Worm (Caenorhabditis elegans) whole organism, L1 larva: ENCODE data around the gene W04G3.13.

ENCODE experiments used
- C16A3.4 ChIP-seq: fragments of 150-350 bp; optimal IDR thresholded peaks from 2 replicates; lab custom pipeline; 2014; ENCODE audit warnings: missing biosample characterization, missing genetic modification characterization
- F16B12.6 ChIP-seq: fragments of 150-350 bp; optimal IDR thresholded peaks from 2 replicates; lab custom pipeline; 2014; ENCODE audit warnings: missing biosample characterization, missing genetic modification characterization
- alr-1 ChIP-seq: fragments of 200-800 bp; sonication (Bioruptor generic); optimal IDR thresholded peaks from 2 replicates; lab custom pipeline; 2018; ENCODE audit warnings: borderline replicate concordance, mild to moderate bottlenecking, missing genetic modification characterization, missing compliant biosample characterization
- blmp-1 ChIP-seq: fragments of 150-350 bp; optimal IDR thresholded peaks from 2 replicates; lab custom pipeline; 2014; ENCODE audit warnings: missing biosample characterization, missing genetic modification characterization
- ceh-82 ChIP-seq, 3 experiments: fragments of 150-350 bp in 1 of 3; sonication (generic microtip) in 2 of 3; optimal IDR thresholded peaks; 2 replicates each; lab custom pipeline; 2014 to 2017; ENCODE audit warnings: missing biosample characterization in 3 of 3, missing genetic modification characterization in 3 of 3
- egl-27 ChIP-seq, 2 experiments: fragments of 150-350 bp in 1 of 2; sonication (generic microtip); optimal IDR thresholded peaks; 3 replicates each; lab custom pipeline; 2017 to 2018; ENCODE audit warnings: missing biosample characterization in 2 of 2, missing genetic modification characterization in 2 of 2, missing genetic modification reagents in 2 of 2
- elt-3 ChIP-seq, 6 experiments: fragments of 150-350 bp in 1 of 6; sonication (generic microtip); optimal IDR thresholded peaks; 2 replicates each; lab custom pipeline; 2017 to 2018; ENCODE audit warnings: missing biosample characterization in 6 of 6, missing genetic modification characterization in 6 of 6, inconsistent platforms in 1 of 6
- fkh-10 ChIP-seq: sonication (generic microtip); optimal IDR thresholded peaks from 2 replicates; lab custom pipeline; 2017; ENCODE audit warnings: missing biosample characterization, missing genetic modification reagents, missing genetic modification characterization
- fkh-8 ChIP-seq: sonication (generic microtip); optimal IDR thresholded peaks from 2 replicates; lab custom pipeline; 2016; ENCODE audit warnings: mild to moderate bottlenecking, missing genetic modification characterization, missing compliant biosample characterization
- hlh-17 ChIP-seq: fragments of 200-800 bp; sonication (Bioruptor generic); optimal IDR thresholded peaks from 2 replicates; lab custom pipeline; 2018; ENCODE audit warnings: missing genetic modification characterization, mild to moderate bottlenecking, missing compliant biosample characterization, moderate library complexity, borderline replicate concordance
- hpl-2 ChIP-seq: fragments of 150-350 bp; optimal IDR thresholded peaks from 2 replicates; lab custom pipeline; 2014; ENCODE audit warnings: missing biosample characterization, missing genetic modification reagents, missing genetic modification characterization
- isw-1 ChIP-seq: fragments of 200-800 bp; sonication (Bioruptor generic); IDR thresholded peaks from 2 replicates; pipeline ENCODE4 v1.3.6; 2022; ENCODE audit warnings: missing genetic modification characterization, missing compliant biosample characterization
- lin-13 ChIP-seq: fragments of 150-350 bp; optimal IDR thresholded peaks from 2 replicates; lab custom pipeline; 2014; ENCODE audit warnings: missing biosample characterization, missing genetic modification reagents, missing genetic modification characterization
- lin-14 ChIP-seq: fragments of 200-800 bp; sonication (Bioruptor generic); optimal IDR thresholded peaks from 2 replicates; lab custom pipeline; 2018; ENCODE audit warnings: mild to moderate bottlenecking, missing genetic modification characterization, moderate library complexity, missing compliant biosample characterization
- lir-3 ChIP-seq: sonication (generic microtip); optimal IDR thresholded peaks from 2 replicates; lab custom pipeline; 2016; ENCODE audit warnings: mild to moderate bottlenecking, missing genetic modification characterization, moderate library complexity, missing compliant biosample characterization; ENCODE audit not compliant: poor library complexity
- lsy-2 ChIP-seq, 2 experiments: fragments of 150-350 bp; optimal IDR thresholded peaks; 2 replicates each; lab custom pipeline; 2014; ENCODE audit warnings: missing biosample characterization in 2 of 2, missing genetic modification characterization in 2 of 2
- mab-9 ChIP-seq: fragments of 200-800 bp; sonication (Bioruptor generic); IDR thresholded peaks from 2 replicates; pipeline ENCODE4 v1.3.6; 2022; ENCODE audit warnings: missing genetic modification reagents, missing genetic modification characterization, missing compliant biosample characterization
- mdl-1 ChIP-seq, 2 experiments: fragments of 150-350 bp; optimal IDR thresholded peaks; 2 replicates each; lab custom pipeline; 2014 to 2017; ENCODE audit warnings: missing biosample characterization in 2 of 2, missing genetic modification characterization in 2 of 2, inconsistent platforms in 1 of 2
- mep-1 ChIP-seq: fragments of 150-350 bp; optimal IDR thresholded peaks from 2 replicates; lab custom pipeline; 2014; ENCODE audit warnings: missing biosample characterization, missing genetic modification characterization
- nhr-11 ChIP-seq: fragments of 150-350 bp; optimal IDR thresholded peaks from 2 replicates; lab custom pipeline; 2014; ENCODE audit warnings: missing biosample characterization, missing genetic modification characterization
- nhr-19 ChIP-seq: fragments of 200-800 bp; sonication (Bioruptor generic); conservative IDR thresholded peaks from 2 replicates; pipeline ENCODE4 v1.3.6; 2022; ENCODE audit warnings: missing genetic modification characterization, missing compliant biosample characterization
- nhr-47 ChIP-seq: sonication (generic microtip); optimal IDR thresholded peaks from 2 replicates; lab custom pipeline; 2016; ENCODE audit warnings: mild to moderate bottlenecking, missing genetic modification characterization, moderate library complexity, missing compliant biosample characterization
- nhr-71 ChIP-seq: sonication (generic microtip); optimal IDR thresholded peaks from 2 replicates; lab custom pipeline; 2016; ENCODE audit warnings: mild to moderate bottlenecking, missing genetic modification characterization, moderate library complexity, missing compliant biosample characterization
- nhr-90 ChIP-seq: sonication (generic microtip); optimal IDR thresholded peaks from 2 replicates; lab custom pipeline; 2016; ENCODE audit warnings: mild to moderate bottlenecking, missing genetic modification characterization, missing compliant biosample characterization; ENCODE audit not compliant: poor library complexity
- pag-3 ChIP-seq: sonication (generic microtip); optimal IDR thresholded peaks from 2 replicates; lab custom pipeline; 2017; ENCODE audit warnings: missing genetic modification characterization, mild to moderate bottlenecking, missing compliant biosample characterization, antibody characterized with exemption, borderline replicate concordance; ENCODE audit not compliant: insufficient read depth
- rnt-1 ChIP-seq: sonication (generic microtip); optimal IDR thresholded peaks from 2 replicates; lab custom pipeline; 2016; ENCODE audit warnings: mild to moderate bottlenecking, missing genetic modification characterization, moderate library complexity, missing compliant biosample characterization
- skn-1 ChIP-seq: fragments of 150-350 bp; optimal IDR thresholded peaks from 2 replicates; lab custom pipeline; 2014; ENCODE audit warnings: missing biosample characterization, missing genetic modification characterization
- sox-4 ChIP-seq: sonication (generic microtip); optimal IDR thresholded peaks from 2 replicates; lab custom pipeline; 2016; ENCODE audit warnings: missing genetic modification characterization, missing compliant biosample characterization
- sptf-1 ChIP-seq: fragments of 150-350 bp; optimal IDR thresholded peaks from 2 replicates; lab custom pipeline; 2014; ENCODE audit warnings: missing biosample characterization, missing genetic modification characterization
- swsn-7 ChIP-seq: sonication (generic microtip); optimal IDR thresholded peaks from 2 replicates; lab custom pipeline; 2016; ENCODE audit warnings: missing genetic modification characterization, missing compliant biosample characterization
- tlp-1 ChIP-seq: fragments of 150-350 bp; optimal IDR thresholded peaks from 2 replicates; lab custom pipeline; 2014; ENCODE audit warnings: missing biosample characterization, missing genetic modification characterization
- unc-130 ChIP-seq: fragments of 150-350 bp; optimal IDR thresholded peaks from 2 replicates; lab custom pipeline; 2017; ENCODE audit warnings: missing biosample characterization, missing genetic modification characterization, inconsistent platforms
- unc-62 ChIP-seq: fragments of 150-350 bp; optimal IDR thresholded peaks from 2 replicates; lab custom pipeline; 2014; ENCODE audit warnings: missing biosample characterization, missing genetic modification reagents, missing genetic modification characterization
- xbp-1 ChIP-seq: sonication (generic microtip); optimal IDR thresholded peaks from 2 replicates; lab custom pipeline; 2016; ENCODE audit warnings: missing genetic modification characterization, missing compliant biosample characterization
- zag-1 ChIP-seq: fragments of 150-350 bp; optimal IDR thresholded peaks from 2 replicates; lab custom pipeline; 2014; ENCODE audit warnings: missing biosample characterization, missing genetic modification characterization

Gene W04G3.13

DNA sequence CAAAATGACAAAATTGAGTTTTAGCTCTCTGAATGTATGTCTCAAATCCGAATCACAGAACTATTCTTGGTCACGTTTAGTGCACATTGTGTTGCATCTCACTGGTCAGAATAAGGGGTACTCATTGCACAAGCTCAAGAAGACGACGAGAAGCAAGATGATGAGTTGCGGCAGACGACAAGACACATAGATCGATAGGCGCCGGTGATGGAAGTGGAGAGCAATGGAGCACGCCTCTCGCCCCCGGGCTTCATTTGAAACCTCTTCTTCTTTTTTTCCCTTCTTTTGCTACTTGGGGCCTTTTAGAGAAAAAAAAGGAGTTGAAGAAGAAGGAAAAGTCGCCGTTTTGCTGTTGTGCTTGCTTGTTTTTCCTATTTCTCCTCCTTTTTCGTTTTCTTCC, 11.2 kb downstream of the W04G3.13 start, which contains the start of gene apt-9:
Gene apt-9 (plus strand): TSS at position 194 of the 400 bp plus-strand sequence.
- no peak for TF ChIP-seq lin-13 (GFP tag; lab: Kevin White, UChicago)
- TF ChIP-seq tlp-1 (tag; lab: Kevin White, UChicago): no peak
- TF ChIP-seq fkh-8 (tag; lab: Kevin White, UChicago): peak; percentile 55
- TF ChIP-seq fkh-10 (GFP tag; lab: Kevin White, UChicago): peak; percentile 56
- TF ChIP-seq mdl-1 (tag; optimal IDR thresholded peaks at IDR 0.05; lab: Kevin White, UChicago): no peak
- TF ChIP-seq egl-27 (tag; optimal IDR thresholded peaks at IDR 0.05; lab: Kevin White, UChicago): no peak
- no peak for TF ChIP-seq unc-130 (tag; lab: Kevin White, UChicago)
- TF ChIP-seq lin-14: peak; percentile 82
- TF ChIP-seq ceh-82 (tag; optimal IDR thresholded peaks at IDR 0.05; lab: Kevin White, UChicago): peak in 1 of 3 experiments; percentile 51
- no peak for TF ChIP-seq nhr-47 (tag; lab: Kevin White, UChicago)
- TF ChIP-seq swsn-7 (tag; lab: Kevin White, UChicago): peak; percentile 1
- no peak for TF ChIP-seq unc-62
- no peak for TF ChIP-seq C16A3.4
- no peak for TF ChIP-seq skn-1

DNA sequence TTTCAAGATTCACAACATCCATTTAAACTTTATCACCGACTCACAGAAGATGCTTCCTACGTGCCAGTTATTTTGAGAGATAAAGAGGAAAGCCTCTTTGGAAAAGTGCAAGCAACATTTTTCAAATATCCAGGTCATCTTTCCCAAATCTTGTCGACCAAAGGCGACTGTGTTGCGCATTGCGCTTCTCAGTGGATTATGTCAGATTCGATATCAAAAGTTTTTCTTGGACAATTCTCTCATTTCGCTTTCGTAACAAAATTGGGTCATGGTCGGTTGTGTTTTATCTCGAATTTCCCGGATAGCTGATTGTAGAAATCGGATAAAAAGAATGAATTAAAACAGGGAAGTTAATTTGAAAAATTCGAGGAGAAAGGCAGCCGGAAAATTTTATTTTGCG, 12.3 kb downstream of the W04G3.13 start:
- peak; percentile 98 for TF ChIP-seq blmp-1
- no peak for TF ChIP-seq nhr-71 (tag; lab: Kevin White, UChicago)

DNA sequence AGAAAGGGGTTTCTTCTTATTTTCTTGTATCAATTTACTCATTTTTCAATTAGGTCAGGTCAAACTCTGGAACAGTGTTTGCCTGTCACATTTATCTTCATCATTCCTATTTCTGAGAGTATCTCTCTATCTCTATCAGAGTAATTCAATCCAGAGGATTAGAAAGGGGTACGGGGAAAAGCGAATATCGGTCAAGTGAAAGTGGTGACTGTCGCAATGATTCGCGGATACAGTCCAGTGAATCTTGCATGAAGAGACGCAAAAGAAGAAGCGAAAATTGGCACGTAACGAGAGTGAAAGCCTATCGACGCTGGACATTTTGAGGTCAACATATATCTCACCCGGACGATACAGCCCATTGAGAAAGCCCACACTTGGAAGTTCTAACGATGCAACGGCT, 14.8 kb downstream of the W04G3.13 start, which contains the start of gene lpr-4:
Gene lpr-4 (plus strand): TSS at position 328 of the 400 bp plus-strand sequence.
- TF ChIP-seq nhr-19 (no peak), blmp-1 (peak; percentile 100), sptf-1 (tag; lab: Kevin White, UChicago) (no peak), pag-3 (no peak), xbp-1 (tag; lab: Kevin White, UChicago) (no peak), isw-1 (GFP tag; lab: Robert Waterston, UW) (no peak), rnt-1 (tag; lab: Kevin White, UChicago) (no peak), nhr-90 (tag; lab: Kevin White, UChicago) (no peak), lsy-2 (tag; optimal IDR thresholded peaks at IDR 0.05; lab: Kevin White, UChicago) (no peak), nhr-11 (no peak), elt-3 (tag; optimal IDR thresholded peaks at IDR 0.05; lab: Kevin White, UChicago) (peak in 2 of 6 experiments; percentile 3 to 33), egl-27 (tag; optimal IDR thresholded peaks at IDR 0.05; lab: Kevin White, UChicago) (no peak)

DNA sequence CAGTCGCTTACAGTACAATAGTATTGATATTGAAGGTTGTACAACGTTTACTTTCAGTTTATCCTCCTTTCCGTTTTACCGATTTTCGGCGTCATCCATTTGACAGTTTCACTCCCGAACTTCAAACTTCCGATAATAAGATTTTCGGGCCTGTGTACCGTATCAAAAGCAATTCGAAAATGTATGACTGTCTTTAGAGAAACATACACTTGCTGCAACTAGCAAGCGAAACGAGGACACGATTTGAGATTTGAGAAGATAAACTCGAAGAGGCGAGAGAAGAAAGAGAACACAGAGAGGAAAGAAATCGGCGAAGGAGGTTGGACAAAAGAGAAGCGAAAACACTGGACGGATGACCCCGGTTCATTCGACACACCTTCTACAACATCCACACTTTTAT, 17.7 kb downstream of the W04G3.13 start, which contains the start of gene lpr-5:
Gene lpr-5 (plus strand): TSS at position 220 of the 400 bp plus-strand sequence.
- TF ChIP-seq lir-3 (tag; lab: Kevin White, UChicago) (no peak), zag-1 (no peak), blmp-1 (peak; percentile 96), unc-130 (tag; lab: Kevin White, UChicago) (no peak), mab-9 (GFP tag; lab: Robert Waterston, UW) (no peak), mep-1 (tag; lab: Kevin White, UChicago) (no peak)

DNA sequence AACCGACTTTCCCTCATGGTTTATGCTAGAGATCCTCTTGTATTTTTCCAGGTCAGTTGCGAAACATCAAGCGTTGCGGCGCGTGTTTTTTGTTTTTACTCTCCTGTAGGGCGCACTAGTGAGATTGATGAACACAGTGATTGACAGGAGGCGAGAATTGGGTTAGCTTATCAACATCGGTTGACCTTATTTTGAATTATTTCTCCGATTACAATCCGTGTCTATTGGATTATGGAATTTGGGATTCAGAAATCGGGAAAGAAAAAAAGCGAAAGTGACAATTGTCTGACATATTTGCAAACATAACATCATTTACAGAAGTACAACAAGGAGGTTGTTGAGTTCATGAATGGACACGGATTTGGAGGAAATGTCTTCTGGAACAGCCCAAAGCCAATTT, 18.6 kb downstream of the W04G3.13 start:
- TF ChIP-seq hpl-2: no peak
- TF ChIP-seq blmp-1: peak; percentile 93
- TF ChIP-seq elt-3 (tag; optimal IDR thresholded peaks at IDR 0.05; lab: Kevin White, UChicago): peak in 1 of 6 experiments; percentile 21

DNA sequence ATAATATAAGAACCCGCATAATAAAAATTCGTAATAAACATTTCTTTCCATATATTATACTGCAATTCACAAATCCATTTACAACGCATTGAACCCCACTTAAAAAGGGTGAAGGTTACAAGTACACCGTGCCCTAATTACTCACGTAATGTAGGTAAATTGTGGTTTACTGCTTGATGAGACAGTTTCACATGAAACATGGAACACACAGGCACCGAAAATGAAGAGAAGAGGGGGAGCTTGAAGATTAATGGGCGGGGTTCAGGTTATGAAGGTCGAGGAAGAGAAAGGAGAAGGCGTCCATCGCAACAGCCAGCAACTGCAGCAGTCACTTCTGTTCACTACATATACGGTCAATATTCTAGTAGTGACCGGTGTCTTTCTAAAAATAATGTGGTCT, 19.8 kb downstream of the W04G3.13 start, which contains the start of gene lpr-6:
Gene lpr-6 (plus strand): TSS at position 251 of the 400 bp plus-strand sequence.
- TF ChIP-seq alr-1 (tag; lab: Kevin White, UChicago) (no peak), hlh-17 (GFP tag; lab: Kevin White, UChicago) (no peak), sptf-1 (tag; lab: Kevin White, UChicago) (no peak), blmp-1 (peak; percentile 57), tlp-1 (tag; lab: Kevin White, UChicago) (no peak), F16B12.6 (tag; lab: Kevin White, UChicago) (no peak), sox-4 (tag; lab: Kevin White, UChicago) (no peak)
- TF ChIP-seq, all 84 proteins: peak for 1
